Worm (Caenorhabditis elegans): Measurements from ENCODE around the gene T24H7.9.

T24H7.9 gene

DNA sequence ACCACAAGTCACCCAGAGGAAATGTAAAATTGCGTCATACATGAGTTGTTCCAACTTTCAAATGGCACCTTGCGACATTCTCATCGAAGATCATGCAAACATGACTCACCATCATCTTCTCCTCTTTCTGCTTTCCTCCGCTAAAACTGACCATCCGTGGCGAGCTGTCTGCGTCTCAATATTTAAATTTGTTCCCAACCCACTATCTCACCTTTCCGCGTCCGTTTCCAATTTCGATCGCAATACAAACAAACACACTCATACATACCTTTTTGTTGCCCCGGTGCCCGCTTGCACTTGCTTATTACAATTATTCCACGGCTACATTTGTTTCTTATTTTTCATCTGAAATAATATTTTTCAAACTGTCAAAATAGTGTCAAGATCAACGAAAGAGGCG, 25.4 kb upstream of the T24H7.9 start, which contains the start of gene nmgp-1:
nmgp-1 (plus strand) TSS at position 174 of the 400 bp plus-strand sequence.
- TF ChIP-seq blmp-1 (tag; optimal IDR thresholded peaks at IDR 0.05) (no peak), M03D4.4 (tag; optimal IDR thresholded peaks at IDR 0.05) (no peak), ham-2 (GFP tag; optimal IDR thresholded peaks at IDR 0.05) (no peak), ceh-43 (GFP tag; optimal IDR thresholded peaks at IDR 0.05) (no peak), zip-8 (tag; optimal IDR thresholded peaks at IDR 0.05) (peak; percentile 35), pha-4 (tag; optimal IDR thresholded peaks at IDR 0.05) (peak; percentile 13), sptf-1 (tag; optimal IDR thresholded peaks at IDR 0.05) (no peak), mab-5 (tag; optimal IDR thresholded peaks at IDR 0.05) (no peak)

DNA sequence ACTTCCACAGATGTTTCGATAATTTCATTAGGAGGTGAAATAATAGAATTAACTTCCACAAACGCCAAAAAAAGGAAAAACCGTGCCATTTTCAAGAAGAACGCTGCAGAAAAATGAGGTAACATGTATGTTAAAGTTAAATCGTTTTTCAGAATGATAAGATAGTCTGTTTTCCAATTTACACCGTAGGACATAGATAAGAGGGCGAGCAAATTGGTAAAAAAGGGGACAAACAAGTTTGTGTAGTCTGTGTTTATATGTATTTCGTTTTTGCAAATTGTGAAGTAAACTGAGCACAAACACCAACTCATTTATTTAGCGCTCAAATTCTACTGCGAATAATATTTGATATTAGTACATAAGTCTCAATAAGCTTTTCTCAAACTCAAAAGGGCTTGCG, 24.6 kb upstream of the T24H7.9 start, which contains the start of gene F13H8.11:
F13H8.11 (minus strand) TSS at position 155 of the 400 bp plus-strand sequence.
- TF ChIP-seq ztf-11 (tag; optimal IDR thresholded peaks at IDR 0.05), result no peak
- TF ChIP-seq lin-32 (GFP tag; optimal IDR thresholded peaks at IDR 0.05), result no peak
- TF ChIP-seq blmp-1 (tag; optimal IDR thresholded peaks at IDR 0.05), result no peak

DNA sequence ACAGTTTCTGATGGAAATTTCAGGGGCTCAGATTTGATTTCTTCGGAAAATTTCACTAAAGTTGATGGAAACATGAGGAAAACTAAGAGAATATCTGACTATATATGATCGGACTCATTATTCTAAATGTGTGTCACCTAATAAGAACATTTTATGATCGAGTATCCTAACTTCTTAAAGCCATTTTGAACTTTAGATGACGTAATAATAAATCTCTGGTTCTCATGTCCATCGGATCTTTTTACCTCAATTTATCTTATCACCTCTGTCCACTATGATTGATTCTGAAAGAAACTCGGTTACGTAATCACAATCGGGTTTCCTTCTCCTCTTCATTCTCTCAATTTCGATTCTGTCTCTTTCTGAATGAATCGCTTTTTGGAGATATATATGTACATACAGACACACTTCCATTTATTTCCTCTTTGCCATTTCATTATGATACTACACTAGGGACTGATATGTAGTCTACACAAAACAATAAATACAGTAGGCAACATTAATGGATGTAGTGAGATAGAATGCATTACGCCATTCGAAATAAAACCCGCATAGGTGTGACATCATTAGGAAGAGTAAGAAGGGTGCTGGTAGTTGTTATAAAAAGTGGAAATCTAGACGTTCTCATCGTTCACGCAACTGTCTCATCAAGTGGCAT, 22.0 kb upstream of the T24H7.9 start:
- TF ChIP-seq mab-5 (tag; optimal IDR thresholded peaks at IDR 0.05), result no peak
- peak; percentile 98 for TF ChIP-seq zip-8 (tag; optimal IDR thresholded peaks at IDR 0.05)
- no peak for TF ChIP-seq sptf-1 (tag; optimal IDR thresholded peaks at IDR 0.05)
- TF ChIP-seq ceh-39 (tag; optimal IDR thresholded peaks at IDR 0.05), result no peak
- no peak for TF ChIP-seq lin-13 (tag; optimal IDR thresholded peaks at IDR 0.05)
- TF ChIP-seq ces-1 (GFP tag; optimal IDR thresholded peaks at IDR 0.05), result no peak
- TF ChIP-seq tbx-8 (GFP tag; optimal IDR thresholded peaks at IDR 0.05), result no peak
- TF ChIP-seq nhr-12 (tag; optimal IDR thresholded peaks at IDR 0.05), result no peak
- TF ChIP-seq nhr-76 (tag; optimal IDR thresholded peaks at IDR 0.05), result no peak

DNA sequence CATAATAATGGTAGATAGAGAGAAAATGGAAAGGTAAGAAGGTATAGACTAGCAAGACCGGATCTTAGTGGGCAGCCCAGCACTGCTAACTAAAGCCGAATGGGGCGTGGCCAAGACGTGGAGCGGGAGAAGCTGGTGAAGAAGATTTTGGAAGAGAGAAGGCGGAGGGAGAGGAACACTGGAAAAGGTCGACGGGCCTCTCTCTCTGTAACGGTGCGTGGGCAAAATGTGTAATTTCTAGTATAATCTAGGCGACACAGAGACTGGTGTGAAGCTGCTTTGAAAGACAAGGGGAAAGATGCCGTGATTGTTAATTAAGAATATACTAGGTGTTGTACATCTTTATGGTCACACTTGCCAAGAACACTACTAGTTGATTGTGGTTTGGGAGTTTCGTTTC, 20.7 kb upstream of the T24H7.9 start, which contains the start of gene F13H8.5:
F13H8.5 (minus strand) TSS at position 101 of the 400 bp plus-strand sequence.
- TF ChIP-seq mab-5 (tag; optimal IDR thresholded peaks at IDR 0.05) (no peak), tbx-8 (GFP tag; optimal IDR thresholded peaks at IDR 0.05) (no peak), ces-1 (GFP tag; optimal IDR thresholded peaks at IDR 0.05) (no peak), flh-1 (GFP tag; optimal IDR thresholded peaks at IDR 0.05) (no peak), drap-1 (GFP tag; optimal IDR thresholded peaks at IDR 0.05) (no peak), lsy-2 (tag; optimal IDR thresholded peaks at IDR 0.05) (no peak), unc-120 (tag; optimal IDR thresholded peaks at IDR 0.05; ENCODE audit: poor library complexity, severe bottlenecking) (no peak), nhr-28 (tag; optimal IDR thresholded peaks at IDR 0.05) (no peak), nhr-12 (tag; optimal IDR thresholded peaks at IDR 0.05) (no peak), lin-32 (GFP tag; optimal IDR thresholded peaks at IDR 0.05) (no peak)

DNA sequence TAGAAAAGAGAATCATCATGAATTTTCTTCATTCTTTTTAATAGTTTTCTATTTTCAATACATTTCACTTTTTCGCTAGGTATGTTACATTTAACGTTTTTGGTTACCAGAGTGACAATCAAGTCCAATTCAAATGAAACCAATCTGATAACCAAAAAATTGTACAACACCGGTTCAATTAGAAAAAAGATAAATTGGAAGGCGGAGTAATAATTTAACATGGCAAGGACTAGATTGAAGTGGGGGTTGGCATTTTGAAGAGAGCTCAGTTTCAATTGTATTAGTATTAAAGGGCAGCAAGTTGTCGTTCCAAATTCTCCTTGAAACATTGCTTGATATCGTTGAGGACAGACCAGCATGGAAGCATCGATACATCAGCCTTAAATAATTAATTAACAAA, 17.4 kb upstream of the T24H7.9 start:
- TF ChIP-seq sptf-1 (tag; optimal IDR thresholded peaks at IDR 0.05) (no peak), pha-4 (tag; optimal IDR thresholded peaks at IDR 0.05) (no peak), blmp-1 (tag; optimal IDR thresholded peaks at IDR 0.05) (no peak), zip-8 (tag; optimal IDR thresholded peaks at IDR 0.05) (no peak), drap-1 (GFP tag; optimal IDR thresholded peaks at IDR 0.05) (no peak), snpc-4 (tag; optimal IDR thresholded peaks at IDR 0.05) (no peak), elt-3 (tag; optimal IDR thresholded peaks at IDR 0.05) (no peak), nhr-237 (tag; optimal IDR thresholded peaks at IDR 0.05) (no peak), lin-32 (GFP tag; optimal IDR thresholded peaks at IDR 0.05) (no peak), ham-2 (GFP tag; optimal IDR thresholded peaks at IDR 0.05) (no peak), lsy-2 (tag; optimal IDR thresholded peaks at IDR 0.05) (no peak), nhr-12 (tag; optimal IDR thresholded peaks at IDR 0.05) (no peak), unc-39 (tag; optimal IDR thresholded peaks at IDR 0.05) (no peak), ztf-11 (tag; optimal IDR thresholded peaks at IDR 0.05) (no peak), mep-1 (tag; optimal IDR thresholded peaks at IDR 0.05) (no peak), mls-2 (tag; optimal IDR thresholded peaks at IDR 0.05) (no peak)

DNA sequence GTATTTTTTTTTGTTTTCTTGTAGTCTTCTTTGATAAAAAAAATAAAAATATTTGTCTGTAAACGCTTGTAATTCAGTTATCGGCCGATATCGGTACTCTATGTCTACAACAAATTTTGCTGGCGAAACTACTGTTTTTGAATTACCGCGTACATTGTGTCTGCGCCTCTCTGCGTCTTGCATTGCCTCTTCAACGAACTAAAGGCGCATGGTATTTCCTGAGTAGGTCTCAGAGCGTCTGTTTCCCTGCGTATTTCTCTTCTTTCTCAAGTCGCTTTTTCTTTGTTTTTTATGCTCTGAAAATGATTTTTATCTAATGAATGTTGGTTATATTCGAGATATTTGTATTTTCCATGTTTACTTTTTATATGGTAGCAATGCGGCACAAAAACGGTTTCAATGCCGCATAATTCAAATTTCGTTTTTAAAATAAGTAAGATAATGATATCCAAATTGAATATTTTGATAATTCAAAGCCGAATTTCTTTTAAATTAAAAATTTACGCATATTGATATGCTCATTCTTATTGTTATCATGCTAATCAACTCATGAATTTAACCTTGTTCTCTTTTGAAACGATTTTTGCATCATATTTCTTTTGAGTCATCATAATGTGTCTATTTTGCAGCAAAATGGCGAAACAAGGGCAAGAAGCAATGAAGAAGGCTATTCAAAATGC, 15.6 kb upstream of the T24H7.9 start, which contains the start of gene phb-2:
phb-2 (plus strand) TSS at position 630 of the 680 bp plus-strand sequence.
- TF ChIP-seq sptf-1 (tag; optimal IDR thresholded peaks at IDR 0.05) (peak; percentile 37), lin-32 (GFP tag; optimal IDR thresholded peaks at IDR 0.05) (no peak), lsy-2 (tag; optimal IDR thresholded peaks at IDR 0.05) (peak; percentile 81), nhr-76 (tag; optimal IDR thresholded peaks at IDR 0.05) (no peak), ceh-39 (tag; optimal IDR thresholded peaks at IDR 0.05) (peak; percentile 20), nhr-2 (tag; optimal IDR thresholded peaks at IDR 0.05) (peak; percentile 11), unc-120 (tag; optimal IDR thresholded peaks at IDR 0.05; ENCODE audit: poor library complexity, severe bottlenecking) (peak; percentile 60), mep-1 (tag; optimal IDR thresholded peaks at IDR 0.05) (peak; percentile 81), hlh-1 (tag; optimal IDR thresholded peaks at IDR 0.05) (peak; percentile 56), ces-1 (GFP tag; optimal IDR thresholded peaks at IDR 0.05) (peak; percentile 24), pha-4 (tag; optimal IDR thresholded peaks at IDR 0.05) (peak; percentile 92), unc-62 (GFP tag; optimal IDR thresholded peaks at IDR 0.05) (peak; percentile 32), nhr-237 (tag; optimal IDR thresholded peaks at IDR 0.05) (peak; percentile 81), ceh-43 (GFP tag; optimal IDR thresholded peaks at IDR 0.05) (no peak)
